Worm (Caenorhabditis elegans) whole organism, L1 larva: ENCODE measurements around the gene jmjd-1.2.

Experiments used
- C04F5.9 ChIP-seq: sonication (generic microtip); optimal IDR thresholded peaks from 2 replicates; lab custom pipeline; 2016; ENCODE audit warnings: missing genetic modification characterization, missing compliant biosample characterization
- C34B4.2 ChIP-seq: sonication (generic microtip); optimal IDR thresholded peaks from 2 replicates; lab custom pipeline; 2017; ENCODE audit warnings: mild to moderate bottlenecking, missing genetic modification characterization, missing compliant biosample characterization
- aha-1 ChIP-seq: fragments of 150-350 bp; optimal IDR thresholded peaks from 2 replicates; lab custom pipeline; 2014; ENCODE audit warnings: missing biosample characterization, missing genetic modification characterization
- alr-1 ChIP-seq: fragments of 200-800 bp; sonication (Bioruptor generic); optimal IDR thresholded peaks from 2 replicates; lab custom pipeline; 2018; ENCODE audit warnings: borderline replicate concordance, mild to moderate bottlenecking, missing genetic modification characterization, missing compliant biosample characterization
- aly-2 ChIP-seq: fragments of 150-350 bp; optimal IDR thresholded peaks from 2 replicates; lab custom pipeline; 2014; ENCODE audit warnings: missing biosample characterization, missing genetic modification characterization
- ama-1 ChIP-seq: fragments of 150-350 bp; optimal IDR thresholded peaks from 2 replicates; lab custom pipeline; 2014
- blmp-1 ChIP-seq: fragments of 150-350 bp; optimal IDR thresholded peaks from 2 replicates; lab custom pipeline; 2014; ENCODE audit warnings: missing biosample characterization, missing genetic modification characterization
- ceh-63 ChIP-seq: fragments of 200-800 bp; sonication (Bioruptor generic); optimal IDR thresholded peaks from 2 replicates; lab custom pipeline; 2018; ENCODE audit warnings: mild to moderate bottlenecking, missing genetic modification characterization, missing compliant biosample characterization
- ceh-8 ChIP-seq: fragments of 200-800 bp; sonication (Bioruptor generic); optimal IDR thresholded peaks from 2 replicates; lab custom pipeline; 2018; ENCODE audit warnings: mild to moderate bottlenecking, missing genetic modification characterization, moderate library complexity, missing compliant biosample characterization
- ceh-82 ChIP-seq, 3 experiments: fragments of 150-350 bp in 1 of 3; sonication (generic microtip) in 2 of 3; optimal IDR thresholded peaks; 2 replicates each; lab custom pipeline; 2014 to 2017; ENCODE audit warnings: missing biosample characterization in 3 of 3, missing genetic modification characterization in 3 of 3
- ceh-88 ChIP-seq: fragments of 200-800 bp; sonication (Bioruptor generic); IDR thresholded peaks from 2 replicates; pipeline ENCODE4 v1.3.6; 2022; ENCODE audit warnings: missing genetic modification characterization, missing compliant biosample characterization
- dsc-1 ChIP-seq: sonication (generic microtip); optimal IDR thresholded peaks from 2 replicates; lab custom pipeline; 2016; ENCODE audit warnings: mild to moderate bottlenecking, missing genetic modification characterization, missing compliant biosample characterization
- efl-1 ChIP-seq, 4 experiments: fragments of 150-350 bp; optimal IDR thresholded peaks in 3 of 4; peaks in 1 of 4; 1 replicate in 1 of 4; 2 replicates in 3 of 4; lab custom pipeline; 2014; ENCODE audit warnings: missing biosample characterization in 2 of 4, missing genetic modification characterization in 2 of 4, missing genetic modification reagents in 2 of 4
- efl-3 ChIP-seq: fragments of 200-800 bp; sonication (Bioruptor generic); optimal IDR thresholded peaks from 2 replicates; lab custom pipeline; 2018; ENCODE audit warnings: mild to moderate bottlenecking, missing genetic modification characterization, missing compliant biosample characterization
- elt-2 ChIP-seq: sonication (generic microtip); optimal IDR thresholded peaks from 2 replicates; lab custom pipeline; 2016; ENCODE audit warnings: missing genetic modification characterization, mild to moderate bottlenecking, inconsistent platforms, missing compliant biosample characterization, missing genetic modification reagents
- ets-5 ChIP-seq: fragments of 200-800 bp; sonication (Bioruptor generic); IDR thresholded peaks from 2 replicates; pipeline ENCODE4 v1.3.6; 2022; ENCODE audit warnings: missing genetic modification characterization, missing compliant biosample characterization
- fkh-10 ChIP-seq: sonication (generic microtip); optimal IDR thresholded peaks from 2 replicates; lab custom pipeline; 2017; ENCODE audit warnings: missing biosample characterization, missing genetic modification reagents, missing genetic modification characterization
- fkh-4 ChIP-seq: sonication (generic microtip); optimal IDR thresholded peaks from 2 replicates; lab custom pipeline; 2016; ENCODE audit warnings: missing compliant biosample characterization, missing genetic modification characterization, borderline replicate concordance
- fkh-8 ChIP-seq: sonication (generic microtip); optimal IDR thresholded peaks from 2 replicates; lab custom pipeline; 2016; ENCODE audit warnings: mild to moderate bottlenecking, missing genetic modification characterization, missing compliant biosample characterization
- grh-1 ChIP-seq: fragments of 200-800 bp; sonication (Bioruptor generic); IDR thresholded peaks from 2 replicates; pipeline ENCODE4 v1.3.6; 2022; ENCODE audit warnings: missing genetic modification reagents, missing genetic modification characterization, missing compliant biosample characterization
- irx-1 ChIP-seq: sonication (generic microtip); optimal IDR thresholded peaks from 2 replicates; lab custom pipeline; 2016; ENCODE audit warnings: missing genetic modification characterization, missing compliant biosample characterization
- jun-1 ChIP-seq: fragments of 150-350 bp; optimal IDR thresholded peaks from 2 replicates; lab custom pipeline; 2014; ENCODE audit warnings: missing biosample characterization, missing genetic modification reagents, missing genetic modification characterization
- lin-13 ChIP-seq: fragments of 150-350 bp; optimal IDR thresholded peaks from 2 replicates; lab custom pipeline; 2014; ENCODE audit warnings: missing biosample characterization, missing genetic modification reagents, missing genetic modification characterization
- lin-35 ChIP-seq, 2 experiments: fragments of 150-350 bp; optimal IDR thresholded peaks; 2 replicates each; lab custom pipeline; 2014; ENCODE audit warnings: missing biosample characterization in 2 of 2, missing genetic modification characterization in 2 of 2, missing genetic modification reagents in 2 of 2
- mab-9 ChIP-seq: fragments of 200-800 bp; sonication (Bioruptor generic); IDR thresholded peaks from 2 replicates; pipeline ENCODE4 v1.3.6; 2022; ENCODE audit warnings: missing genetic modification reagents, missing genetic modification characterization, missing compliant biosample characterization
- nhr-11 ChIP-seq: fragments of 150-350 bp; optimal IDR thresholded peaks from 2 replicates; lab custom pipeline; 2014; ENCODE audit warnings: missing biosample characterization, missing genetic modification characterization
- nhr-12 ChIP-seq: sonication (generic microtip); optimal IDR thresholded peaks from 2 replicates; lab custom pipeline; 2017; ENCODE audit warnings: missing biosample characterization, missing genetic modification characterization
- nhr-20 ChIP-seq: sonication (generic microtip); optimal IDR thresholded peaks from 2 replicates; lab custom pipeline; 2016; ENCODE audit warnings: mild to moderate bottlenecking, missing genetic modification characterization, missing compliant biosample characterization
- nhr-237 ChIP-seq: fragments of 150-350 bp; optimal IDR thresholded peaks from 2 replicates; lab custom pipeline; 2014; ENCODE audit warnings: missing biosample characterization, missing genetic modification characterization
- nhr-28 ChIP-seq: fragments of 150-350 bp; optimal IDR thresholded peaks from 2 replicates; lab custom pipeline; 2014; ENCODE audit warnings: missing biosample characterization, missing genetic modification characterization
- nhr-47 ChIP-seq: sonication (generic microtip); optimal IDR thresholded peaks from 2 replicates; lab custom pipeline; 2016; ENCODE audit warnings: mild to moderate bottlenecking, missing genetic modification characterization, moderate library complexity, missing compliant biosample characterization
- nhr-71 ChIP-seq: sonication (generic microtip); optimal IDR thresholded peaks from 2 replicates; lab custom pipeline; 2016; ENCODE audit warnings: mild to moderate bottlenecking, missing genetic modification characterization, moderate library complexity, missing compliant biosample characterization
- nhr-76 ChIP-seq: sonication (generic microtip); optimal IDR thresholded peaks from 2 replicates; lab custom pipeline; 2017; ENCODE audit warnings: missing biosample characterization, missing genetic modification characterization
- nhr-77 ChIP-seq: fragments of 150-350 bp; optimal IDR thresholded peaks from 2 replicates; lab custom pipeline; 2014; ENCODE audit warnings: missing biosample characterization, missing genetic modification characterization
- nhr-84 ChIP-seq: sonication (generic microtip); optimal IDR thresholded peaks from 2 replicates; lab custom pipeline; 2017; ENCODE audit warnings: missing biosample characterization, missing genetic modification characterization
- nhr-85 ChIP-seq: sonication (generic microtip); peaks from one replicate; lab custom pipeline; 2016; ENCODE audit warnings: missing genetic modification characterization, inconsistent platforms, missing compliant biosample characterization
- nhr-90 ChIP-seq: sonication (generic microtip); optimal IDR thresholded peaks from 2 replicates; lab custom pipeline; 2016; ENCODE audit warnings: mild to moderate bottlenecking, missing genetic modification characterization, missing compliant biosample characterization; ENCODE audit not compliant: poor library complexity
- pag-3 ChIP-seq: sonication (generic microtip); optimal IDR thresholded peaks from 2 replicates; lab custom pipeline; 2017; ENCODE audit warnings: missing genetic modification characterization, mild to moderate bottlenecking, missing compliant biosample characterization, antibody characterized with exemption, borderline replicate concordance; ENCODE audit not compliant: insufficient read depth
- pax-3 ChIP-seq: fragments of 200-800 bp; sonication (Bioruptor generic); optimal IDR thresholded peaks from 2 replicates; lab custom pipeline; 2018; ENCODE audit warnings: mild to moderate bottlenecking, missing genetic modification characterization, moderate library complexity, missing compliant biosample characterization
- rnt-1 ChIP-seq: sonication (generic microtip); optimal IDR thresholded peaks from 2 replicates; lab custom pipeline; 2016; ENCODE audit warnings: mild to moderate bottlenecking, missing genetic modification characterization, moderate library complexity, missing compliant biosample characterization
- skn-1 ChIP-seq: fragments of 150-350 bp; optimal IDR thresholded peaks from 2 replicates; lab custom pipeline; 2014; ENCODE audit warnings: missing biosample characterization, missing genetic modification characterization
- sox-4 ChIP-seq: sonication (generic microtip); optimal IDR thresholded peaks from 2 replicates; lab custom pipeline; 2016; ENCODE audit warnings: missing genetic modification characterization, missing compliant biosample characterization
- sptf-1 ChIP-seq: fragments of 150-350 bp; optimal IDR thresholded peaks from 2 replicates; lab custom pipeline; 2014; ENCODE audit warnings: missing biosample characterization, missing genetic modification characterization
- tbx-2 ChIP-seq: sonication (generic microtip); optimal IDR thresholded peaks from 2 replicates; lab custom pipeline; 2016; ENCODE audit warnings: missing genetic modification characterization, missing compliant biosample characterization
- unc-130 ChIP-seq: fragments of 150-350 bp; optimal IDR thresholded peaks from 2 replicates; lab custom pipeline; 2017; ENCODE audit warnings: missing biosample characterization, missing genetic modification characterization, inconsistent platforms
- unc-62 ChIP-seq: fragments of 150-350 bp; optimal IDR thresholded peaks from 2 replicates; lab custom pipeline; 2014; ENCODE audit warnings: missing biosample characterization, missing genetic modification reagents, missing genetic modification characterization
- unc-86 ChIP-seq: sonication (generic microtip); optimal IDR thresholded peaks from 2 replicates; lab custom pipeline; 2016; ENCODE audit warnings: missing genetic modification characterization, missing compliant biosample characterization
- unc-98 ChIP-seq: fragments of 200-800 bp; sonication (Bioruptor generic); IDR thresholded peaks from 2 replicates; pipeline ENCODE4 v1.3.6; 2022; ENCODE audit warnings: missing genetic modification characterization, missing compliant biosample characterization
- vab-15 ChIP-seq: sonication (generic microtip); optimal IDR thresholded peaks from 2 replicates; lab custom pipeline; 2017; ENCODE audit warnings: missing genotype, mild to moderate bottlenecking, missing genetic modification characterization, missing compliant biosample characterization
- xbp-1 ChIP-seq: sonication (generic microtip); optimal IDR thresholded peaks from 2 replicates; lab custom pipeline; 2016; ENCODE audit warnings: missing genetic modification characterization, missing compliant biosample characterization
- zag-1 ChIP-seq: fragments of 150-350 bp; optimal IDR thresholded peaks from 2 replicates; lab custom pipeline; 2014; ENCODE audit warnings: missing biosample characterization, missing genetic modification characterization
- zip-4 ChIP-seq: fragments of 200-800 bp; sonication (Bioruptor generic); optimal IDR thresholded peaks from 2 replicates; lab custom pipeline; 2018; ENCODE audit warnings: mild to moderate bottlenecking, missing genetic modification characterization, moderate library complexity, missing compliant biosample characterization
- ztf-11 ChIP-seq, 2 experiments: sonication (generic microtip); optimal IDR thresholded peaks; 2 replicates each; lab custom pipeline; 2016 to 2017; ENCODE audit warnings: missing genetic modification characterization in 2 of 2, missing biosample characterization in 1 of 2, missing compliant biosample characterization in 1 of 2

jmjd-1.2 gene

DNA sequence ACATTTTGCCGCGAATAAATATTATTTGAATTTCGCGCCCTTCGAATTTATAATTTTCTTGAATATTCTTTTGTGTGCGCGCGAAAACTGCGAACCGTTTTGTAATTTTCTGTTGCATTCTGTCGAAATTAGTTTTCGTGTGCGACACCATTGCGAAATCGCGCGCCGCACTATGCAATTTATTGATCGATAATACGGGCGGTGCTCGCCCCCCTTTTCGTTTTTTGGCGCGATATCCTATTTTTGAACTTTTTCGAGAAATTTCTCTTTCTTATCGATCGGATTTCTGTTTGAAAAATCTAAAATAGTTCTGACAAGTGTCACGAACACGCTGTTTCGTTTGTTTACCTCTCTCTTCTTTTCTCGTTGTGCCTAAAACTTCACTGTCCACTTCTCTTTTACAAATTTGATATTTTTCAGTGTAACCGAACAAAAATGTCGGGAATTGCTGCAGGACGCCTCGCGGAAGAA lies 10.1 kb upstream of the jmjd-1.2 start, which contains the start of gene ubc-9:
TSS of gene ubc-9 (plus strand) at position 421 of the 471 bp plus-strand sequence.
- TF ChIP-seq alr-1 (tag; lab: Kevin White, UChicago) (no peak), unc-86 (tag; lab: Kevin White, UChicago) (peak; percentile 70), zip-4 (GFP tag; lab: Kevin White, UChicago) (peak; percentile 69), irx-1 (tag; lab: Kevin White, UChicago) (peak; percentile 22), efl-3 (no peak), nhr-77 (tag; lab: Kevin White, UChicago) (peak; percentile 43), sox-4 (tag; lab: Kevin White, UChicago) (peak; percentile 35), unc-62 (no peak), nhr-85 (tag; lab: Kevin White, UChicago) (peak; percentile 85), efl-1 (optimal IDR thresholded peaks at IDR 0.05; lab: Kevin White, UChicago) (peak; percentile 71 to 72), efl-1 (GFP tag; optimal IDR thresholded peaks at IDR 0.05 in 1 of 2; lab: Kevin White, UChicago) (peak; percentile 64 to 96), nhr-11 (no peak), nhr-12 (tag; lab: Kevin White, UChicago) (no peak), ets-5 (no peak), grh-1 (GFP tag; lab: Robert Waterston, UW) (peak; percentile 59), mab-9 (no peak), pax-3 (peak; percentile 56), fkh-4 (tag; lab: Kevin White, UChicago) (no peak), ztf-11 (tag; optimal IDR thresholded peaks at IDR 0.05; lab: Kevin White, UChicago) (peak in 1 of 2 experiments; percentile 15), ceh-88 (GFP tag; lab: Robert Waterston, UW) (no peak), ceh-63 (GFP tag; lab: Kevin White, UChicago) (no peak), skn-1 (tag; lab: Kevin White, UChicago) (peak; percentile 56), nhr-28 (tag; lab: Kevin White, UChicago) (no peak), ama-1 (no peak), nhr-71 (tag; lab: Kevin White, UChicago) (peak; percentile 88), unc-98 (GFP tag; lab: Robert Waterston, UW) (no peak), ceh-8 (GFP tag; lab: Kevin White, UChicago) (no peak), nhr-90 (peak; percentile 77), sptf-1 (tag; lab: Kevin White, UChicago) (no peak), elt-2 (tag; lab: Kevin White, UChicago) (peak; percentile 31), nhr-20 (tag; lab: Kevin White, UChicago) (peak; percentile 83), jun-1 (tag; lab: Kevin White, UChicago) (no peak), ceh-82 (tag; optimal IDR thresholded peaks at IDR 0.05; lab: Kevin White, UChicago) (peak in 2 of 3 experiments; percentile 65 to 80), rnt-1 (tag; lab: Kevin White, UChicago) (peak; percentile 62), nhr-76 (tag; lab: Kevin White, UChicago) (no peak), pag-3 (tag; lab: Kevin White, UChicago) (no peak), nhr-237 (tag; lab: Kevin White, UChicago) (no peak), xbp-1 (tag; lab: Kevin White, UChicago) (peak; percentile 70), aly-2 (tag; lab: Kevin White, UChicago) (no peak), nhr-47 (tag; lab: Kevin White, UChicago) (peak; percentile 82), blmp-1 (tag; lab: Kevin White, UChicago) (peak; percentile 49), tbx-2 (tag; lab: Kevin White, UChicago) (peak; percentile 78), vab-15 (tag; lab: Kevin White, UChicago) (peak; percentile 0), unc-130 (tag; lab: Kevin White, UChicago) (no peak), zag-1 (tag; lab: Kevin White, UChicago) (no peak), lin-13 (GFP tag; lab: Kevin White, UChicago) (peak; percentile 88), C04F5.9 (peak; percentile 30), lin-35 (GFP tag; optimal IDR thresholded peaks at IDR 0.05; lab: Kevin White, UChicago) (peak; percentile 77 to 85), fkh-8 (tag; lab: Kevin White, UChicago) (peak; percentile 72), C34B4.2 (tag; lab: Kevin White, UChicago) (peak; percentile 93), fkh-10 (GFP tag; lab: Kevin White, UChicago) (no peak), dsc-1 (tag; lab: Kevin White, UChicago) (peak; percentile 72), aha-1 (peak; percentile 13), nhr-84 (tag; lab: Kevin White, UChicago) (no peak)
